Fruit fly (Drosophila melanogaster): ENCODE results near the gene Papst2.
A peak's percentile ranks its signal among the peaks of the same experiment; 100 is the strongest.

Papst2 gene

DNA sequence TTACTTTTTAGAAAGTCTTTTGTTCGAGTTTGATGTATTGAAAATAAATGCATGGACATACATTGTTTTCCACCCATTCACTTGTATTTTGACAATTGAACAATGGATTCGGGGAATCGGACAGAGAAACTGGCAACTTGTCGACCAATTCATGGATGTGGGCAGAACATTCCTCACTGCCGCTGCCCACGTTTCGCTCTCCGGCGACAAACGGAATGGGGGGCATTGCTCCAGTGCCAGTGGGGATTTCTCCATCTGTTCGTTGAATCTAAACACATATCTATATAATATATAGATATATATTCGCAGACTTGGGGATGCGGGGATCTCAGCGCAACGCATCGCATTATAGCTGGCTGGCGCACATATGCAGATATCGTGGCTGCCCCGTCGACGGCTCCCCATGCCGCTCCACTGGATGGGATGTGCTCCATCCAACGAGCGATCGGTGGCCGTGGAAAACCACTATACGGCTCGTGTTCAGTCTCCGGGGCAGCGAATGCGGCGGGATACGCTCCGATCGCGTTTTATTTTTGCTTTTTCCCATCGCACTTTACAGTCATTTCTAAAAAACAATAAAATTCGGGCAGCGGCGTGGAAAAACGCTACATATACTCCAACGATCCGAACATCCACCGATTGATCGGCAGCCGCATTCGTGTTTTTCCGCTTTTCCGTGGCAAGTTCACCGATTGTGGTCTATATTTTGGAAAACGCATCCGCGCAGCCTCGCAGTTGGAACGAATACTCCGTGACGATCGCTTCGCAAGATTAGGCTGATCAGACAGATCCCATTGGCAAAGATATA lies 3.0 kb downstream of the Papst2 start, which contains the start of gene TpnC73F:
Gene TpnC73F, plus strand, starts transcription at position 633 of the 808 bp plus-strand sequence.
- no peak for TF ChIP-seq noc (tag; optimal IDR thresholded peaks at IDR 0.05)

DNA sequence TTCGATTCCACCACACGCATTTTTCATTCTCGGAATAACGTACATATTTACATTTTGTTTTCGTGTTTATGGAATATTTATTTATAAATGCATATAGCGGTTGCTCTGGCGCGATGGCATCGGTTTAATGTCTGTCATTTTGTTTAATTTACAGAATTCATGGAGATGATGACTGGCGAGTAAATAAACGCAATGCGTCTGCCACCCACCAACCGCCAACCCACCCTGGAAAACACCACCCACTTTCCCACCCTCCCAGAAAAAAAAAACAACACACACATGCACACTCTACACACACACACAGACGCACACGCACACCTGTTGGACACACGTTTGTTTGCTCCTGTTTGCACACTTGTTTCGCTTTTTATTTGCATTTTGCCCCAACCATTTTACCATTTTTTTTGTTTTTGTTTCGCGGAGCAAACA lies 5.2 kb downstream of the Papst2 start:
- TF ChIP-seq noc (tag; optimal IDR thresholded peaks at IDR 0.05): peak; percentile 9

DNA sequence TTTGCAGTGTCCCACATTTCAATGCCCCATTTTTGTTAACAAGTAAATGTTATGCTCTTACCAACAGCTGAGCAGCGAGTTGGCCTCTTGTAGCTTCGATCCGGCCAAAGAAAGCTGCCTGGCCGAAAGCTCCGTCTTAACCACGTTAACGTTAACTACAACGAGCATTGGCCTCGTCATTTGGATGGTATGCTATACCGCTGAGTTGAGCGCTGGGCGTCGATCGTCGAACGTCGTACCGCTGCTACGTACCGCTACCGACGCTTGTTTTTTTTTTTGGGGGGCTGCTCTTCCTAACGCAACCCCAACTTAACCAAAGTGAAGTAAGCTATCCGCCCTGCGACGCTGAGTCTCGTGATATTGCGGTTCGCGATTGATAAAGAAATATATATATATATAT lies 6.7 kb downstream of the Papst2 start, which contains the start of gene rogdi:
Gene rogdi, plus strand, starts transcription at position 199 of the 400 bp plus-strand sequence.
- no peak for TF ChIP-seq noc (tag; optimal IDR thresholded peaks at IDR 0.05)

DNA sequence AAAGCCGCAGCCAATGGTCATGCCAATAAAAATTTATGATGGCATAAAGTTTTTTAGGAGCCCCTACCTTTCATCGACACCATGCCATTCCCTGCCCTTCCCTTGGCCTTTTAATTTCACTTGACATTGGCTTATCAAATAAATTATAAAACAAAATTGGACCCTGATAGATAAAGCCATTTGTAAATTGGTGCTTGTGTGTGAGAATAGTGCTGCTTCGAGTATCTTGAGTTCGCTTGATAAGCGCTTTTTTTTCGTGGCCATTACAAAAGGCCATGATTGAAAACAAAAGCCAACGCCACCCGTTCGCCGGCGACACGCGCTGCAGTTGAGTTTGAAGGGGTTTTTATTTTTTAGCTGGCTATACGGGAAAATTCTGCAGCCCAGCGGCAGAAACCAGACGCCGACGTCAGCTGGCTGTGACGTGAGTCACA lies 7.3 kb downstream of the Papst2 start:
- peak; percentile 88 for TF ChIP-seq noc (tag; optimal IDR thresholded peaks at IDR 0.05)

DNA sequence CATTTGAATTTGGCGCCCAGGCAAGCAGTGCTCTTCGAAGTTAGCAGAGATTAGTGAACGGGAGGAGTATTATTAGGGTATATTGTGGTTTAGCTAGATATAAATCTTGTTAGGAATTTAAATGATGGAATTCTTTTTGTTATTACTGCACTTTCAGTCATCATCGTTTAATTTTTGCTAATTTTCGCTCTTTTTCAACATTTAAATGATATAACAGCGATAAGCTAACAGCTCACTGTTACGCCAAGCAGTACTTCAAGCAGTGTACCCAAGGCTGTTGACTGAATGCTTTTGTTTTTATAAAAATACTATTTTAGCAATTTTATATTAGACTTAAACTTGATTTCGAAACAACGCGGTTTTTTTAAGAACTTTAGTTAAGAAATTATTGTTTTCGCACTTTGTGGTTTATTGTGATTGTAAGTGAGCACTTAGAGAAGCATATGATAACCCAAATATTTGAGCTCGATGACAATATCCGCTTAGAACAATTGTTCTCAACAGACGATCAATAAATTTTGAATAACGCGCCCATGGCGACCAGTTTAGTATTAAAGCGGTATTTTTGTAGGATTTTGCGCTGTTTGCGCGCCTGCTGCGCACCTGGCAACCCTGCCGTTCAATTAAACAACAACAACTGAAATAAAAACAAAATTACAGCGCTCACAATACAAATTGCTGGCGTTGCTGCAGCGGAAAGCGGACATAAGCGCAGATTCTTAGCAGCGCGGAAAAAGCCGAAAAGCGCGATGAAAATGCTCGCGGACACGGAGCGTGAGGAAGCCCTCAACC lies 8.3 kb downstream of the Papst2 start:
- TF ChIP-seq noc (tag; optimal IDR thresholded peaks at IDR 0.05): no peak

DNA sequence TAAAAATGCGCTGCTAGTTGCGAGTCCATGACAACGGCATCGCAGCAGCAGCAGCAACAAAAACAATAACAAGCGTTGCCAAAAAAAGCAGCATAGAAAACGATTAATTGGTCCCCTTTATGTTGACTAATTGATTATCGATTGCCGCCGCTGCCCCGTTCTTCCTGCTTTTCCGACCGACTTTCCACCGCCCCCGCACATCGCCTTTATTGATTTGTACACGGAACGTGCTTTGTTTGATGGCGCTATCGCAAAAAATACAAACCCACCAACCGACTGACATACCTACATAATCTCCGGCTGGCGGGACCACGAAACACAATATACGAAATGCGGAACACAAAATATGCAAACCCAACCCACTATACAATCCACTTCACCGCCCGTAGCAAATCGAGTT lies 8.9 kb downstream of the Papst2 start:
- no peak for TF ChIP-seq noc (tag; optimal IDR thresholded peaks at IDR 0.05)

DNA sequence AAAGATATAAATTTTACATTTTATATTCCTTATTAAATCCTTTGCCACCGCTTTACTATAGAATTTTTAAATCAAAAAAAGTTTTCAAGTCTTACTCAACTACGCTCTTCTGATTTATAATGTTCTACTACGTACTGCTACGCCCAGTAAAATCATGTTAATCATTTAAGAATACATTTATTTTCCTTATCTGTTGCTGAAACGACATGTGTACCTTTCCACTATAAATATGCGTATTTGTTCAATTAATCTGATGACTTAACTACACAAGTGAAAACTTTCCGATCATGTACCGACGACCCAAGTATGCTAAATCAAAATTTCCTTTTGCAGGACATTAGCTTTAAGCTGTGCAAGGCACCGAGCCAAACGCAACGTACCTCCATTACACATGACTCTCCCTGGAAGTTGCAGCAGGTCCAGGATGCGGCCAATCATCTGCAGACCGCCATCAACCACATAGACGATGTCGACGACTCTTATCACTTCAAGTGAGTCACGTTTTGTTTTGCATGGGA lies 9.8 kb downstream of the Papst2 start:
- no peak for TF ChIP-seq noc (tag; optimal IDR thresholded peaks at IDR 0.05)

DNA sequence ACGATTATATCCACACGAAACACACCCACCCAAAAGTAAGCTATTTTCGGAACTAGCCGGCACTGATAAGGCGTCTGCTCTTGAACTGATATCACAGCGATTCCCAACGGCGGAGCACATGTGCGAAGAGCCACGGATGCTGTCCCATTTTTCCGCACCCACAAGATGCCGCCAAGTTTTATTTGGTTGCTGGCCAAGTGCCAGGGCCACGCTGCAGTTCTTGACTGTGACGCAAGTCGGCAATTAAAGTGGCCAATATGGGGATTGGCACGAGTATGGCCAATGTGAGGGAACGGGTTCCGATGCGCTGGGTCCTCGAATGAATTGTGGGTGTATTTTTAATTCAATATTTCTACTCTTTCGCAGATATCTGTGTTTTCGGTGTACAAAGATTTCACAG lies 11.3 kb downstream of the Papst2 start:
- TF ChIP-seq noc (tag; optimal IDR thresholded peaks at IDR 0.05): no peak

DNA sequence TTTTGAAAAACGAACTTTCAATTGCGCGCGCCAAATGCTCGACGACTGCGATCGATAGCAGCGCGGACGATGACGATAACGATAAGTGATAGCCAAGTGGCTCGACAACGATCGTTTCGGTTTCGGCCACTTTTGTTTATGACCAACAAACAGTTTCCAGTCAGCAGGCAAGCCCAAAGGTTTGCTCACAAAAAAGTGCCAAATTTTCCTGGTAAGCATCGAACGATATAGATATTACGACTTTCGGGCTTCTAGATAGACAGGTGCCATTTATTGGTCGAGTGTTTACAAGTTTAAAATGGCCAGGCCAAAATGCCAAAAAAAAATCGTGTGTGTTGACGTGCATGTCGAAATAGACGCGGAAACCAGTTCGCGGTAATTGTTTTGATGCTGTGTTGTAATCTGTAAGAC lies 12.9 kb downstream of the Papst2 start, which contains the start of gene CG7724:
Gene CG7724, plus strand, starts transcription at position 147 of the 411 bp plus-strand sequence.
- TF ChIP-seq noc (tag; optimal IDR thresholded peaks at IDR 0.05): no peak

DNA sequence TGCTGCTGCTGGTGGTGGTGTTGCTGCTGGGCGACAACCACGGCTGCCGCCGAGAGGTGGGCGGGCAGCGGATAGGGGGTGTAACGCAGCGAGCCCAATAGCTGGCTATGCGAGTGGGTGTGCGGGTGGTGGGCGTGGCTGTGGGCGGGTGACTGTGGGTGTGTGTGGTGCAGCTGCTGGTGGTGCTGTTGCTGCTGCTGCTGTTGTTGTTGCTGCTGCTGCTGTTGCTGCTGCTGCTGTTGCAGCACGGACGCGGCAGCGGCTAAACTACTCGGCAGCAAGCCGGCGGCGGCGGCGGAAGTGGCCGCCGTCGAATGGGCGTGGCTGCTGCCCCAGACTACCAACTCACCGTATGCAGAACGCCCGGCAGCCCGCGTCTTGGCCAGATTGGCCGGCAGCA lies 34.7 kb downstream of the Papst2 start:
- TF ChIP-seq noc (tag; optimal IDR thresholded peaks at IDR 0.05): no peak
